Fruit fly (Drosophila melanogaster) whole organism, embryonic: ENCODE results near the gene Pisd.

Experiments used
- Aef1 ChIP-seq: fragments of 200-800 bp; sonication (Bioruptor generic); IDR thresholded peaks from 3 replicates; pipeline ENCODE4 v1.3.6; 2022; ENCODE audit warnings: missing biosample characterization, missing genetic modification characterization
- B-H2 ChIP-seq: fragments of 200-800 bp; sonication (Bioruptor generic); optimal IDR thresholded peaks from 2 replicates; lab custom pipeline; 2018; ENCODE audit warnings: missing biosample characterization, mild to moderate bottlenecking, missing genetic modification characterization
- Bdp1 ChIP-seq: fragments of 200-800 bp; sonication (Bioruptor generic); optimal IDR thresholded peaks from 3 replicates; lab custom pipeline; 2016; ENCODE audit warnings: missing biosample characterization, missing genetic modification characterization
- CG10147 ChIP-seq: fragments of 200-800 bp; sonication (Bioruptor generic); optimal IDR thresholded peaks from 2 replicates; lab custom pipeline; 2019; ENCODE audit warnings: missing biosample characterization, mild to moderate bottlenecking, missing genetic modification characterization, moderate library complexity
- CG11398 ChIP-seq: fragments of 200-800 bp; sonication (Bioruptor generic); optimal IDR thresholded peaks from 2 replicates; lab custom pipeline; 2016; ENCODE audit warnings: missing biosample characterization, missing genetic modification characterization
- CG11504 ChIP-seq: fragments of 200-800 bp; sonication (Bioruptor generic); optimal IDR thresholded peaks from 3 replicates; lab custom pipeline; 2019; ENCODE audit warnings: missing biosample characterization, mild to moderate bottlenecking, missing genetic modification characterization, moderate library complexity
- CG11695 ChIP-seq: fragments of 200-800 bp; sonication (Bioruptor generic); IDR thresholded peaks from 3 replicates; pipeline ENCODE4 v1.3.6; 2022; ENCODE audit warnings: missing biosample characterization, missing genetic modification characterization
- CG14860 ChIP-seq: fragments of 200-800 bp; sonication (Bioruptor generic); IDR thresholded peaks from 3 replicates; pipeline ENCODE4 v1.3.6; 2022; ENCODE audit warnings: missing biosample characterization, missing genetic modification characterization; ENCODE audit not compliant: partially characterized antibody
- CG15269 ChIP-seq: fragments of 200-800 bp; sonication (Bioruptor generic); optimal IDR thresholded peaks from 2 replicates; lab custom pipeline; 2018; ENCODE audit warnings: missing biosample characterization, mild to moderate bottlenecking, missing genetic modification characterization, moderate library complexity
- CG16779 ChIP-seq: fragments of 200-800 bp; sonication (Bioruptor generic); IDR thresholded peaks from 2 replicates; pipeline ENCODE4 v1.3.6; 2022; ENCODE audit warnings: missing biosample characterization, missing genetic modification characterization
- CG16863 ChIP-seq: fragments of 200-800 bp; sonication (Bioruptor generic); optimal IDR thresholded peaks from 3 replicates; lab custom pipeline; 2016; ENCODE audit warnings: missing biosample characterization, missing genetic modification characterization
- CG42726 ChIP-seq: fragments of 200-800 bp; sonication (Bioruptor generic); IDR thresholded peaks from 2 replicates; pipeline ENCODE4 v1.3.6; 2022; ENCODE audit warnings: missing biosample characterization, missing genetic modification characterization; ENCODE audit not compliant: partially characterized antibody
- CG4730 ChIP-seq: fragments of 200-800 bp; sonication (Bioruptor generic); IDR thresholded peaks from 2 replicates; pipeline ENCODE4 v1.3.6; 2022; ENCODE audit warnings: missing biosample characterization, missing genetic modification characterization
- Deaf1 ChIP-seq: fragments of 200-800 bp; optimal IDR thresholded peaks from 3 replicates; lab custom pipeline; 2019; ENCODE audit warnings: missing biosample characterization, mild to moderate bottlenecking, missing genetic modification characterization, moderate library complexity
- Dek ChIP-seq: fragments of 200-800 bp; sonication (Bioruptor generic); optimal IDR thresholded peaks from 3 replicates; lab custom pipeline; 2019; ENCODE audit warnings: missing biosample characterization, mild to moderate bottlenecking, missing genetic modification characterization, moderate library complexity
- Dfd ChIP-seq, 2 experiments: fragments of >200 bp; optimal IDR thresholded peaks; 2 replicates each; lab custom pipeline; 2017; ENCODE audit warnings: missing biosample characterization in 2 of 2, missing genetic modification characterization in 2 of 2
- Doc3 ChIP-seq: fragments of 200-800 bp; sonication (Bioruptor generic); IDR thresholded peaks from 3 replicates; pipeline ENCODE4 v1.3.6; 2022; ENCODE audit warnings: missing biosample characterization, missing genetic modification characterization; ENCODE audit not compliant: partially characterized antibody
- Eip74EF ChIP-seq, 2 experiments: fragments of 200-800 bp in 1 of 2; fragments of >200 bp in 1 of 2; sonication (Bioruptor generic) in 1 of 2; optimal IDR thresholded peaks; 2 replicates each; lab custom pipeline; 2017 to 2019; ENCODE audit warnings: missing biosample characterization in 2 of 2, missing genetic modification characterization in 2 of 2, mild to moderate bottlenecking in 1 of 2, moderate library complexity in 1 of 2
- Fer1 ChIP-seq: fragments of 200-800 bp; sonication (Bioruptor generic); optimal IDR thresholded peaks from 2 replicates; lab custom pipeline; 2017; ENCODE audit warnings: missing biosample characterization, mild to moderate bottlenecking, missing genetic modification characterization
- Fer3 ChIP-seq: fragments of 200-800 bp; sonication (Bioruptor generic); optimal IDR thresholded peaks from 2 replicates; lab custom pipeline; 2018; ENCODE audit warnings: missing biosample characterization, mild to moderate bottlenecking, missing genetic modification characterization, moderate library complexity
- H2.0 ChIP-seq: fragments of 200-800 bp; sonication (Bioruptor generic); IDR thresholded peaks from 2 replicates; pipeline ENCODE4 v1.3.6; 2022; ENCODE audit warnings: missing biosample characterization, missing genetic modification characterization
- Hmr ChIP-seq: fragments of 200-800 bp; sonication (Bioruptor generic); optimal IDR thresholded peaks from 3 replicates; lab custom pipeline; 2017; ENCODE audit warnings: mild to moderate bottlenecking, missing biosample characterization, missing genetic modification reagents, missing genetic modification characterization
- Hmx ChIP-seq: fragments of 200-800 bp; sonication (Bioruptor generic); optimal IDR thresholded peaks from 2 replicates; lab custom pipeline; 2016; ENCODE audit warnings: missing biosample characterization, missing genetic modification characterization
- Hr51 ChIP-seq, 2 experiments: fragments of 200-800 bp; sonication (Bioruptor generic); optimal IDR thresholded peaks; 2 replicates in 1 of 2; 3 replicates in 1 of 2; lab custom pipeline; 2016 to 2018; ENCODE audit warnings: missing biosample characterization in 2 of 2, missing genetic modification characterization in 2 of 2, mild to moderate bottlenecking in 1 of 2, moderate library complexity in 1 of 2
- MBD-R2 ChIP-seq: fragments of 200-800 bp; sonication (Bioruptor generic); IDR thresholded peaks from 2 replicates; pipeline ENCODE4 v1.3.6; 2022; ENCODE audit warnings: missing biosample characterization, missing genetic modification characterization
- Max ChIP-seq: fragments of 200-800 bp; sonication (Bioruptor generic); optimal IDR thresholded peaks from 2 replicates; lab custom pipeline; 2016; ENCODE audit warnings: missing biosample characterization, mild to moderate bottlenecking, missing genetic modification characterization
- Med ChIP-seq: fragments of 200-800 bp; sonication (Bioruptor generic); peaks from one replicate; lab custom pipeline; 2016; ENCODE audit warnings: missing biosample characterization, missing genetic modification characterization, mild to moderate bottlenecking, inconsistent platforms, moderate library complexity
- Oaz ChIP-seq: fragments of 200-800 bp; sonication (Bioruptor generic); IDR thresholded peaks from 2 replicates; pipeline ENCODE4 v1.3.6; 2022; ENCODE audit warnings: missing biosample characterization, missing genetic modification characterization
- Rfx ChIP-seq: fragments of 200-800 bp; sonication (Bioruptor generic); IDR thresholded peaks from 2 replicates; pipeline ENCODE4 v1.3.6; 2022; ENCODE audit warnings: missing biosample characterization, missing genetic modification characterization
- Six4 ChIP-seq: fragments of 200-800 bp; sonication (Bioruptor generic); optimal IDR thresholded peaks from 2 replicates; lab custom pipeline; 2016; ENCODE audit warnings: missing biosample characterization, missing genetic modification characterization
- TFAM ChIP-seq: fragments of 200-800 bp; sonication (Bioruptor generic); optimal IDR thresholded peaks from 2 replicates; lab custom pipeline; 2017; ENCODE audit warnings: missing biosample characterization, missing genetic modification characterization, inconsistent platforms
- ase ChIP-seq: fragments of 200-800 bp; sonication (Bioruptor generic); IDR thresholded peaks from 3 replicates; pipeline ENCODE4 v1.3.6; 2022; ENCODE audit warnings: missing biosample characterization, missing genetic modification characterization
- bbx ChIP-seq: fragments of 200-800 bp; sonication (Bioruptor generic); IDR thresholded peaks from 2 replicates; pipeline ENCODE4 v1.3.6; 2022; ENCODE audit warnings: missing biosample characterization, missing genetic modification characterization; ENCODE audit not compliant: partially characterized antibody
- bowl ChIP-seq: fragments of 200-800 bp; sonication (Bioruptor generic); IDR thresholded peaks from 2 replicates; pipeline ENCODE4 v1.3.6; 2022; ENCODE audit warnings: missing biosample characterization, missing genetic modification characterization
- danr ChIP-seq: fragments of 200-800 bp; sonication (Bioruptor generic); IDR thresholded peaks from 2 replicates; pipeline ENCODE4 v1.3.6; 2022; ENCODE audit warnings: missing biosample characterization, missing genetic modification characterization
- disco-r ChIP-seq: fragments of 200-800 bp; sonication (Bioruptor generic); optimal IDR thresholded peaks from 2 replicates; lab custom pipeline; 2016; ENCODE audit warnings: missing biosample characterization, missing genetic modification characterization
- en ChIP-seq: fragments of 200-800 bp; sonication (Bioruptor generic); optimal IDR thresholded peaks from 2 replicates; lab custom pipeline; 2016; ENCODE audit warnings: missing biosample characterization, missing genetic modification characterization
- gem ChIP-seq: fragments of 200-800 bp; sonication (Bioruptor generic); optimal IDR thresholded peaks from 2 replicates; lab custom pipeline; 2019; ENCODE audit warnings: missing biosample characterization, mild to moderate bottlenecking, missing genetic modification characterization, moderate library complexity
- gro ChIP-seq: fragments of 200-800 bp; sonication (Bioruptor generic); optimal IDR thresholded peaks from 2 replicates; lab custom pipeline; 2016; ENCODE audit warnings: missing biosample characterization, missing genetic modification characterization
- gt ChIP-seq: fragments of 200-800 bp; sonication (Bioruptor generic); IDR thresholded peaks from 2 replicates; pipeline ENCODE4 v1.3.6; 2022; ENCODE audit warnings: missing biosample characterization, missing genetic modification characterization
- kah ChIP-seq: fragments of 200-800 bp; sonication (Bioruptor generic); optimal IDR thresholded peaks from 2 replicates; lab custom pipeline; 2018; ENCODE audit warnings: missing biosample characterization, mild to moderate bottlenecking, missing genetic modification characterization
- onecut ChIP-seq: fragments of 200-800 bp; sonication (Bioruptor generic); IDR thresholded peaks from 2 replicates; pipeline ENCODE4 v1.3.6; 2022; ENCODE audit warnings: missing biosample characterization, missing genetic modification characterization
- prd ChIP-seq, 3 experiments: fragments of >200 bp in 2 of 3; fragments of 200-800 bp in 1 of 3; sonication (Bioruptor generic) in 1 of 3; optimal IDR thresholded peaks in 2 of 3; IDR thresholded peaks in 1 of 3; 2 replicates in 2 of 3; 3 replicates in 1 of 3; pipeline versions ENCODE4 v1.3.6 to Lab custom; 2017 to 2022; ENCODE audit warnings: missing biosample characterization in 1 of 3, missing genetic modification characterization in 1 of 3
- ro ChIP-seq: fragments of 200-800 bp; sonication (Bioruptor generic); IDR thresholded peaks from 2 replicates; pipeline ENCODE4 v1.3.6; 2022; ENCODE audit warnings: missing biosample characterization, missing genetic modification characterization
- schlank ChIP-seq: fragments of 200-800 bp; sonication (Bioruptor generic); optimal IDR thresholded peaks from 2 replicates; lab custom pipeline; 2018; ENCODE audit warnings: missing biosample characterization, mild to moderate bottlenecking, missing genetic modification characterization
- shn ChIP-seq: fragments of 200-800 bp; sonication (Bioruptor generic); optimal IDR thresholded peaks from 3 replicates; lab custom pipeline; 2016; ENCODE audit warnings: missing biosample characterization, missing genetic modification characterization
- sima ChIP-seq: fragments of 200-800 bp; sonication (Bioruptor generic); optimal IDR thresholded peaks from 2 replicates; lab custom pipeline; 2016; ENCODE audit warnings: missing biosample characterization, missing genetic modification characterization
- trem ChIP-seq: fragments of 200-800 bp; optimal IDR thresholded peaks from 3 replicates; lab custom pipeline; 2019; ENCODE audit warnings: missing biosample characterization, mild to moderate bottlenecking, missing genetic modification characterization, moderate library complexity
- ttk ChIP-seq: fragments of 200-800 bp; sonication (Bioruptor generic); IDR thresholded peaks from 2 replicates; pipeline ENCODE4 v2.1.2; 2022; ENCODE audit warnings: missing biosample characterization, missing genetic modification characterization
- unpg ChIP-seq: fragments of 200-800 bp; sonication (Bioruptor generic); optimal IDR thresholded peaks from 3 replicates; lab custom pipeline; 2018; ENCODE audit warnings: missing biosample characterization, mild to moderate bottlenecking, missing genetic modification characterization, moderate library complexity
- zf30C ChIP-seq: fragments of 200-800 bp; sonication (Bioruptor generic); optimal IDR thresholded peaks from 3 replicates; lab custom pipeline; 2018; ENCODE audit warnings: missing biosample characterization, mild to moderate bottlenecking, missing genetic modification characterization

Pisd gene

dm6 chr3R:24102387-24102786, 51.8 kb downstream of the Pisd start (continued):
- TF ChIP-seq CG11504 (tag; lab: Kevin White, UChicago): peak; percentile 7
- no peak for TF ChIP-seq ro (GFP tag; lab: Robert Waterston, UW)
- no peak for TF ChIP-seq CG14860 (GFP tag; lab: Robert Waterston, UW)
- no peak for TF ChIP-seq sima (GFP tag; lab: Kevin White, UChicago)
- TF ChIP-seq bowl (GFP tag; lab: Robert Waterston, UW): no peak
- TF ChIP-seq Aef1 (GFP tag; lab: Robert Waterston, UW): no peak
- TF ChIP-seq CG10147 (GFP tag; lab: Kevin White, UChicago): no peak
- TF ChIP-seq Hmx (GFP tag; lab: Kevin White, UChicago): no peak
- no peak for TF ChIP-seq Dfd (GFP tag; optimal IDR thresholded peaks at IDR 0.05; lab: Kevin White, UChicago)
- TF ChIP-seq en (GFP tag; lab: Kevin White, UChicago): no peak
- no peak for TF ChIP-seq TFAM (GFP tag; lab: Kevin White, UChicago)
- TF ChIP-seq Eip74EF (GFP tag; optimal IDR thresholded peaks at IDR 0.05; lab: Kevin White, UChicago): peak in 1 of 2 experiments; percentile 77
- no peak for TF ChIP-seq bbx (GFP tag; lab: Robert Waterston, UW)
- no peak for TF ChIP-seq Doc3 (GFP tag; lab: Robert Waterston, UW)
- TF ChIP-seq gro (GFP tag; lab: Kevin White, UChicago): no peak
- no peak for TF ChIP-seq Oaz (GFP tag; lab: Robert Waterston, UW)
- peak; percentile 50 for TF ChIP-seq Fer1
- no peak for TF ChIP-seq CG4730 (GFP tag; lab: Robert Waterston, UW)
- no peak for TF ChIP-seq gt (GFP tag; lab: Robert Waterston, UW)
- TF ChIP-seq Hr51 (GFP tag; optimal IDR thresholded peaks at IDR 0.05; lab: Kevin White, UChicago): no peak
- TF ChIP-seq prd (optimal IDR thresholded peaks at IDR 0.05; lab: Kevin White, UChicago): no peak
- TF ChIP-seq prd (GFP tag; IDR thresholded peaks at IDR 0.05; lab: Robert Waterston, UW): no peak
- no peak for TF ChIP-seq CG16863
- TF ChIP-seq Med (GFP tag; lab: Kevin White, UChicago): no peak
- no peak for TF ChIP-seq disco-r (GFP tag; lab: Kevin White, UChicago)
- no peak for TF ChIP-seq kah
- TF ChIP-seq MBD-R2: no peak
- TF ChIP-seq H2.0: no peak
- TF ChIP-seq Dek (tag; lab: Kevin White, UChicago): peak; percentile 7
- no peak for TF ChIP-seq Deaf1 (tag; lab: Kevin White, UChicago)
- TF ChIP-seq unpg (GFP tag; lab: Kevin White, UChicago): no peak
- TF ChIP-seq zf30C: no peak
- TF ChIP-seq shn (GFP tag; lab: Kevin White, UChicago): no peak
- TF ChIP-seq Hmr: peak; percentile 65
- TF ChIP-seq CG11398 (GFP tag; lab: Kevin White, UChicago): no peak
- no peak for TF ChIP-seq onecut
- no peak for TF ChIP-seq trem (tag; lab: Kevin White, UChicago)
- no peak for TF ChIP-seq Six4 (GFP tag; lab: Kevin White, UChicago)
- no peak for TF ChIP-seq CG16779 (GFP tag; lab: Robert Waterston, UW)
- peak; percentile 34; the same call in 1 of the 3 replicates for TF ChIP-seq CG11695
- no peak for TF ChIP-seq ase (GFP tag; lab: Robert Waterston, UW)
- TF ChIP-seq danr: no peak
- peak; percentile 50; the same call in 1 of the 2 replicates for TF ChIP-seq Rfx (GFP tag; lab: Robert Waterston, UW)
- no peak for TF ChIP-seq schlank (tag; lab: Kevin White, UChicago)
- TF ChIP-seq ttk (GFP tag; lab: Robert Waterston, UW): no peak
- peak; percentile 43 for TF ChIP-seq Fer3 (tag; lab: Kevin White, UChicago)
- TF ChIP-seq B-H2 (GFP tag; lab: Kevin White, UChicago): peak; percentile 46
- TF ChIP-seq Max (GFP tag; lab: Kevin White, UChicago): no peak
- no peak for TF ChIP-seq Bdp1 (GFP tag; lab: Kevin White, UChicago)
- TF ChIP-seq CG42726: no peak
- peak; percentile 44 for TF ChIP-seq CG15269
- TF ChIP-seq gem (tag; lab: Kevin White, UChicago): peak; percentile 37
